Worm (Caenorhabditis elegans) whole organism, late embryonic: Measurements from ENCODE around the gene luc-7L.

ENCODE experiments used
- ama-1 ChIP-seq: fragments of 150-350 bp; optimal IDR thresholded peaks from 2 replicates; lab custom pipeline; 2014
- ceh-24 ChIP-seq: sonication (generic microtip); optimal IDR thresholded peaks from 2 replicates; lab custom pipeline; 2016; ENCODE audit warnings: mild to moderate bottlenecking, missing genetic modification characterization, missing compliant biosample characterization
- ceh-34 ChIP-seq: sonication (generic microtip); optimal IDR thresholded peaks from 2 replicates; lab custom pipeline; 2016; ENCODE audit warnings: mild to moderate bottlenecking, missing genetic modification characterization, missing compliant biosample characterization
- elt-2 ChIP-seq: sonication (generic microtip); optimal IDR thresholded peaks from 2 replicates; lab custom pipeline; 2016; ENCODE audit warnings: missing genetic modification reagents, missing genetic modification characterization, missing compliant biosample characterization
- fkh-10 ChIP-seq: fragments of 150-350 bp; optimal IDR thresholded peaks from 2 replicates; lab custom pipeline; 2014; ENCODE audit warnings: missing biosample characterization, missing genetic modification reagents, missing genetic modification characterization
- nfya-1 ChIP-seq: sonication (generic microtip); optimal IDR thresholded peaks from 2 replicates; lab custom pipeline; 2017; ENCODE audit warnings: missing genetic modification characterization, mild to moderate bottlenecking, missing compliant biosample characterization, antibody characterized with exemption, moderate library complexity
- nhr-232 ChIP-seq: sonication (generic microtip); optimal IDR thresholded peaks from 2 replicates; lab custom pipeline; 2016; ENCODE audit warnings: missing genetic modification characterization, missing compliant biosample characterization
- pag-3 ChIP-seq: sonication (generic microtip); optimal IDR thresholded peaks from 2 replicates; lab custom pipeline; 2016; ENCODE audit warnings: missing compliant biosample characterization, missing genetic modification characterization, borderline replicate concordance
- pat-9 ChIP-seq: fragments of 200-800 bp; sonication (Bioruptor generic); optimal IDR thresholded peaks from 2 replicates; lab custom pipeline; 2018; ENCODE audit warnings: mild to moderate bottlenecking, missing genetic modification characterization, moderate library complexity, missing compliant biosample characterization
- sox-2 ChIP-seq: fragments of 200-800 bp; sonication (Bioruptor generic); IDR thresholded peaks from 2 replicates; pipeline ENCODE4 v1.3.6; 2022; ENCODE audit warnings: missing genetic modification reagents, missing genetic modification characterization, missing compliant biosample characterization
- sox-4 ChIP-seq: sonication (generic microtip); optimal IDR thresholded peaks from 2 replicates; lab custom pipeline; 2017; ENCODE audit warnings: mild to moderate bottlenecking, missing genetic modification characterization, inconsistent platforms, missing compliant biosample characterization
- unc-3 ChIP-seq, 2 experiments: fragments of 200-800 bp in 1 of 2; sonication (Bioruptor generic) in 1 of 2; sonication (generic microtip) in 1 of 2; conservative IDR thresholded peaks in 1 of 2; optimal IDR thresholded peaks in 1 of 2; 2 replicates each; pipeline versions ENCODE4 v1.3.6 to Lab custom; 2016 to 2022; ENCODE audit warnings: missing compliant biosample characterization in 2 of 2, missing genetic modification characterization in 2 of 2, missing genetic modification reagents in 1 of 2
- zip-5 ChIP-seq: sonication (generic microtip); optimal IDR thresholded peaks from 2 replicates; lab custom pipeline; 2016; ENCODE audit warnings: missing genetic modification characterization, missing compliant biosample characterization

- no peak for TF ChIP-seq ceh-24
- TF ChIP-seq nhr-232 (tag; lab: Kevin White, UChicago): no peak
- no peak for TF ChIP-seq unc-3 (GFP tag; conservative IDR thresholded peaks at IDR 0.05; lab: Robert Waterston, UW)
- TF ChIP-seq unc-3 (tag; optimal IDR thresholded peaks at IDR 0.05; lab: Kevin White, UChicago): no peak
- TF ChIP-seq pat-9 (tag; lab: Kevin White, UChicago): no peak
- no peak for TF ChIP-seq zip-5 (tag; lab: Kevin White, UChicago)
- TF ChIP-seq pag-3 (tag; lab: Kevin White, UChicago): no peak
- no peak for TF ChIP-seq sox-4 (tag; lab: Kevin White, UChicago)
- no peak for TF ChIP-seq fkh-10 (GFP tag; lab: Kevin White, UChicago)
- no peak for TF ChIP-seq ama-1
- TF ChIP-seq nfya-1: no peak
- TF ChIP-seq elt-2 (tag; lab: Kevin White, UChicago): no peak
- TF ChIP-seq sox-2: no peak
- no peak for TF ChIP-seq ceh-34 (tag; lab: Kevin White, UChicago)
Measured at ce11 chrII:7682488-7682887, 24.8 kb downstream of the luc-7L start.
